Fruit fly (Drosophila melanogaster): ENCODE data around the gene CG14395.

DNA sequence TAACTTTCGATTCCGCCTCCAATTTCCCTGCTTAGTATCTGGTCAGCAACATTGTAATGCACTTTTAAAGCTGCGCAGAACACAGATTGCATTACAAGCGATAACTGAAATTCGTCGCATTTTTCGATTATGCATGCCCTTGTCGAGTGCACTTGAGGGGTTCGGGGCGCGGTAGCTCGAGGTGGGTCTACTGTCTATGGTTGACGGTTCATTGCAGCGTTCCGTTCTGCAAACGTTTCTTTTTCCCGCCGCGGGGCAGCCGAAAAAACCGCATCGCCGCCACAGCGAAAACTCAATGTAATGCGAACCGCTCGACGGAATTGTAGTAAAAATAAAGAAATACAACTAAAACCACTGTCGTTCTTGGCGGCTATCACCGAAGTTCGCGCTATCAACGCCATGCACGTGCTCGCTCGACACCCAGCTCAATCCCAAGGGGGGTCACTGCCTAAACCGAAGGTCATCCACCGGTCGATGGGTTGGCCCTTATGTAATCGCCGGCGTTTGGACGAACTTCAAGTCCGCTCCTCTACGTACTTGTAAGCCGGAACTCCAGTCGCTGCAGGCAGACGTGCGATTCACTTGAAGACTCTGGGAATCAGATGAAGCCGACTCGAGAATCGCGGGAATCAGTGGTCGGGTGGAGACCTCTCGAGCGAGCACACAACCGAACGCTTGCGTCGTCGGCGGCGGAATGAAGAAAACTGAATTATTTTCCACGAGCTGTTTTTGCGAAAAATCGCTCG is 26.2 kb downstream of the CG14395 start, which contains the start of gene kar:
- no peak for TF ChIP-seq psq (optimal IDR thresholded peaks at IDR 0.05)
- no peak for TF ChIP-seq CG8478 (optimal IDR thresholded peaks at IDR 0.05)
- no peak for TF ChIP-seq usp (GFP tag; optimal IDR thresholded peaks at IDR 0.05)
